Worm (Caenorhabditis elegans): ENCODE results near the gene C18H7.1.

DNA sequence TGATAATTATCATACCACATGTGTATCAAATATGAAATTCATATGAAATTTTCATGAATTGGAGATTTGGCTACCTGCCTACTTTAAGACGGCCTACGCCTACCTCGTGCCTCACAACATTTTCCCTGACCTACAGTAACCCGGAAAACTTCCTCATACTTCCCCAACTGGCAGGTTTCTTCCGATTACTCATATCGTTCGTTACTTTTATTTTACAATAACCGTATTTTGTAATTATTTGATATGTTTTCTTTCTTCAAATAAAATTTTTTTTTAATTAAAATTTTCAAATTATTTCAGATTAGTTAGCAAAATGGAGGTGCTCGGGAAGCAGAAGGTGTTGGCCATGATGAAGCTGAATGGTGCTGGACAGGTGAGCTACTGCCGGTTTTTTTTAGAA, 11.9 kb downstream of the C18H7.1 start, which contains the start of gene nhr-76:
- TF ChIP-seq sdz-38 (tag; optimal IDR thresholded peaks at IDR 0.05) (no peak), tbx-9 (tag; optimal IDR thresholded peaks at IDR 0.05; ENCODE audit: borderline replicate concordance) (no peak), egl-44 (GFP tag; IDR thresholded peaks at IDR 0.05) (no peak), snpc-4 (GFP tag; optimal IDR thresholded peaks at IDR 0.05) (no peak), snpc-4 (tag; optimal IDR thresholded peaks at IDR 0.05) (no peak), sptf-2 (GFP tag; optimal IDR thresholded peaks at IDR 0.05) (no peak), lin-26 (GFP tag; IDR thresholded peaks at IDR 0.05) (no peak), lsl-1 (GFP tag; optimal IDR thresholded peaks at IDR 0.05) (no peak), rcor-1 (GFP tag; IDR thresholded peaks at IDR 0.05) (no peak), F52B5.7 (tag; optimal IDR thresholded peaks at IDR 0.05) (no peak), unc-62 (GFP tag; optimal IDR thresholded peaks at IDR 0.05) (no peak), lir-1 (GFP tag; conservative IDR thresholded peaks at IDR 0.05) (no peak)

Data from whole organism, young adult.